Fruit fly (Drosophila melanogaster) whole organism, prepupa: ENCODE data around the gene CG33725.
A peak's percentile ranks its signal among the peaks of the same experiment; 100 is the strongest.

Source experiments
- CG10631 ChIP-seq: fragments of 200-800 bp; sonication (Bioruptor generic); optimal IDR thresholded peaks from 2 replicates; lab custom pipeline; 2016; ENCODE audit warnings: missing biosample characterization, missing genetic modification characterization
- CG11294 ChIP-seq: fragments of 200-800 bp; sonication (Bioruptor generic); IDR thresholded peaks from 2 replicates; pipeline ENCODE4 v1.3.6; 2022; ENCODE audit warnings: missing biosample characterization, missing genetic modification characterization
- CG11762 ChIP-seq: fragments of 200-800 bp; sonication (Bioruptor generic); optimal IDR thresholded peaks from 3 replicates; lab custom pipeline; 2016; ENCODE audit warnings: missing biosample characterization, missing genetic modification characterization; ENCODE audit not compliant: insufficient read depth
- CG11902 ChIP-seq: fragments of 200-800 bp; sonication (Bioruptor generic); optimal IDR thresholded peaks from 3 replicates; lab custom pipeline; 2016; ENCODE audit warnings: missing biosample characterization, missing genetic modification characterization
- CG15336 ChIP-seq: fragments of 200-800 bp; sonication (Bioruptor generic); IDR thresholded peaks from 2 replicates; pipeline ENCODE4 v1.3.6; 2022; ENCODE audit warnings: missing biosample characterization, missing genetic modification characterization
- CG1621 ChIP-seq: fragments of 200-800 bp; sonication (Bioruptor generic); optimal IDR thresholded peaks from 3 replicates; lab custom pipeline; 2018; ENCODE audit warnings: missing biosample characterization, mild to moderate bottlenecking, missing genetic modification characterization
- CG16779 ChIP-seq: fragments of 200-800 bp; sonication (Bioruptor generic); optimal IDR thresholded peaks from 3 replicates; lab custom pipeline; 2017; ENCODE audit warnings: missing biosample characterization, mild to moderate bottlenecking, missing genetic modification characterization
- CG3032 ChIP-seq: fragments of 200-800 bp; optimal IDR thresholded peaks from 2 replicates; lab custom pipeline; 2019; ENCODE audit warnings: missing biosample characterization, mild to moderate bottlenecking, missing genetic modification characterization, moderate library complexity
- CG32006 ChIP-seq: fragments of 200-800 bp; sonication (Bioruptor generic); optimal IDR thresholded peaks from 3 replicates; lab custom pipeline; 2017; ENCODE audit warnings: missing biosample characterization, mild to moderate bottlenecking, missing genetic modification characterization
- CG34406 ChIP-seq: fragments of 200-800 bp; sonication (Bioruptor generic); optimal IDR thresholded peaks from 3 replicates; lab custom pipeline; 2016; ENCODE audit warnings: missing biosample characterization, missing genetic modification characterization
- CG3919 ChIP-seq: fragments of 200-800 bp; sonication (Bioruptor generic); optimal IDR thresholded peaks from 3 replicates; lab custom pipeline; 2016; ENCODE audit warnings: missing biosample characterization, missing genetic modification characterization
- CG4318 ChIP-seq: fragments of 200-800 bp; sonication (Bioruptor generic); optimal IDR thresholded peaks from 3 replicates; lab custom pipeline; 2017; ENCODE audit warnings: missing biosample characterization, mild to moderate bottlenecking, missing genetic modification characterization
- CG6163 ChIP-seq: fragments of 200-800 bp; sonication (Bioruptor generic); IDR thresholded peaks from 3 replicates; pipeline ENCODE4 v1.3.6; 2022; ENCODE audit warnings: missing biosample characterization, missing genetic modification characterization
- CG6276 ChIP-seq: fragments of 200-800 bp; sonication (Bioruptor generic); optimal IDR thresholded peaks from 2 replicates; lab custom pipeline; 2017; ENCODE audit warnings: missing biosample characterization, mild to moderate bottlenecking, missing genetic modification characterization
- CG6808 ChIP-seq: fragments of 200-800 bp; sonication (Bioruptor generic); optimal IDR thresholded peaks from 3 replicates; lab custom pipeline; 2017; ENCODE audit warnings: missing biosample characterization, missing genetic modification characterization, mild to moderate bottlenecking, moderate library complexity, missing genetic modification reagents
- CG6854 ChIP-seq: fragments of 200-800 bp; sonication (Bioruptor generic); optimal IDR thresholded peaks from 2 replicates; lab custom pipeline; 2017; ENCODE audit warnings: missing biosample characterization, mild to moderate bottlenecking, missing genetic modification characterization
- CG7368 ChIP-seq: fragments of 200-800 bp; sonication (Bioruptor generic); optimal IDR thresholded peaks from 3 replicates; lab custom pipeline; 2016; ENCODE audit warnings: missing biosample characterization, missing genetic modification characterization
- CG8119 ChIP-seq: fragments of 200-800 bp; sonication (Bioruptor generic); IDR thresholded peaks from 3 replicates; pipeline ENCODE4 v1.3.6; 2022; ENCODE audit warnings: missing biosample characterization, missing genetic modification characterization
- CG8319 ChIP-seq: fragments of 200-800 bp; sonication (Bioruptor generic); optimal IDR thresholded peaks from 3 replicates; lab custom pipeline; 2016; ENCODE audit warnings: missing biosample characterization, missing genetic modification characterization
- CG8632 ChIP-seq: fragments of 200-800 bp; sonication (Bioruptor generic); optimal IDR thresholded peaks from 3 replicates; lab custom pipeline; 2016; ENCODE audit warnings: missing biosample characterization, missing genetic modification characterization
- Eip78C ChIP-seq: fragments of 200-800 bp; sonication (Bioruptor generic); peaks from one replicate; lab custom pipeline; 2016; ENCODE audit warnings: missing biosample characterization, missing genetic modification characterization
- Eip93F ChIP-seq: fragments of 200-800 bp; sonication (Bioruptor generic); optimal IDR thresholded peaks from 2 replicates; lab custom pipeline; 2016; ENCODE audit warnings: missing biosample characterization, mild to moderate bottlenecking, missing genetic modification characterization
- Ets21C ChIP-seq: fragments of 200-800 bp; sonication (Bioruptor generic); optimal IDR thresholded peaks from 3 replicates; lab custom pipeline; 2016; ENCODE audit warnings: missing biosample characterization, missing genetic modification characterization
- Ets96B ChIP-seq: fragments of 200-800 bp; optimal IDR thresholded peaks from 2 replicates; lab custom pipeline; 2019; ENCODE audit warnings: missing biosample characterization, mild to moderate bottlenecking, missing genetic modification characterization, moderate library complexity
- Gug ChIP-seq: fragments of 200-800 bp; sonication (Bioruptor generic); IDR thresholded peaks from 2 replicates; pipeline ENCODE4 v1.3.6; 2022; ENCODE audit warnings: missing biosample characterization, missing genetic modification characterization
- Hr38 ChIP-seq: sonication (Bioruptor generic); optimal IDR thresholded peaks from 2 replicates; lab custom pipeline; 2016; ENCODE audit warnings: missing biosample characterization, missing genetic modification characterization
- Hr39 ChIP-seq: fragments of 200-800 bp; sonication (Bioruptor generic); optimal IDR thresholded peaks from 2 replicates; lab custom pipeline; 2016; ENCODE audit warnings: missing biosample characterization, missing genetic modification characterization
- Hr4 ChIP-seq: fragments of 200-800 bp; sonication (Bioruptor generic); optimal IDR thresholded peaks from 3 replicates; lab custom pipeline; 2016; ENCODE audit warnings: missing biosample characterization, missing genetic modification characterization
- OdsH ChIP-seq: fragments of 200-800 bp; sonication (Bioruptor generic); optimal IDR thresholded peaks from 3 replicates; lab custom pipeline; 2016; ENCODE audit warnings: missing biosample characterization, missing genetic modification characterization
- Sox102F ChIP-seq: fragments of 200-800 bp; sonication (Bioruptor generic); optimal IDR thresholded peaks from 2 replicates; lab custom pipeline; 2016; ENCODE audit warnings: missing biosample characterization, mild to moderate bottlenecking, missing genetic modification characterization
- Sox15 ChIP-seq: fragments of 200-800 bp; sonication (Bioruptor generic); optimal IDR thresholded peaks from 3 replicates; lab custom pipeline; 2016; ENCODE audit warnings: missing biosample characterization, missing genetic modification characterization
- achi ChIP-seq: fragments of 200-800 bp; sonication (Bioruptor generic); optimal IDR thresholded peaks from 3 replicates; lab custom pipeline; 2016; ENCODE audit warnings: missing biosample characterization, missing genetic modification characterization
- acj6 ChIP-seq: fragments of 200-800 bp; sonication (Bioruptor generic); optimal IDR thresholded peaks from 3 replicates; lab custom pipeline; 2016; ENCODE audit warnings: missing biosample characterization, missing genetic modification characterization
- dac ChIP-seq: fragments of 200-800 bp; sonication (Bioruptor generic); optimal IDR thresholded peaks from 2 replicates; lab custom pipeline; 2017; ENCODE audit warnings: missing biosample characterization, mild to moderate bottlenecking, missing genetic modification characterization
- dsx ChIP-seq: fragments of 200-800 bp; optimal IDR thresholded peaks from 3 replicates; lab custom pipeline; 2019; ENCODE audit warnings: missing biosample characterization, mild to moderate bottlenecking, missing genetic modification characterization, moderate library complexity; ENCODE audit not compliant: poor library complexity, severe bottlenecking
- eg ChIP-seq: fragments of 200-800 bp; sonication (Bioruptor generic); IDR thresholded peaks from 3 replicates; pipeline ENCODE4 v1.3.6; 2022; ENCODE audit warnings: missing biosample characterization, missing genetic modification characterization
- esn ChIP-seq: fragments of 200-800 bp; sonication (Bioruptor generic); optimal IDR thresholded peaks from 2 replicates; lab custom pipeline; 2016; ENCODE audit warnings: missing biosample characterization, mild to moderate bottlenecking, missing genetic modification characterization, moderate library complexity
- fd59A ChIP-seq: fragments of 200-800 bp; sonication (Bioruptor generic); optimal IDR thresholded peaks from 2 replicates; lab custom pipeline; 2017; ENCODE audit warnings: missing biosample characterization, mild to moderate bottlenecking, missing genetic modification characterization, missing genetic modification reagents
- fkh ChIP-seq: fragments of 200-800 bp; sonication (Bioruptor generic); optimal IDR thresholded peaks from 3 replicates; lab custom pipeline; 2017; ENCODE audit warnings: missing biosample characterization, mild to moderate bottlenecking, missing genetic modification characterization, moderate library complexity
- pdm3 ChIP-seq: fragments of 200-800 bp; sonication (Bioruptor generic); optimal IDR thresholded peaks from 3 replicates; lab custom pipeline; 2016; ENCODE audit warnings: missing biosample characterization, missing genetic modification characterization
- spab ChIP-seq: fragments of 200-800 bp; sonication (Bioruptor generic); optimal IDR thresholded peaks from 2 replicates; lab custom pipeline; 2017; ENCODE audit warnings: missing biosample characterization, mild to moderate bottlenecking, missing genetic modification characterization, missing genetic modification reagents
- svp ChIP-seq: fragments of 200-800 bp; sonication (Bioruptor generic); peaks from one replicate; lab custom pipeline; 2016; ENCODE audit warnings: missing biosample characterization, missing genetic modification characterization
- vri ChIP-seq: fragments of 200-800 bp; sonication (Bioruptor generic); optimal IDR thresholded peaks from 3 replicates; lab custom pipeline; 2016; ENCODE audit warnings: missing biosample characterization, mild to moderate bottlenecking, missing genetic modification characterization

CG33725 gene

DNA sequence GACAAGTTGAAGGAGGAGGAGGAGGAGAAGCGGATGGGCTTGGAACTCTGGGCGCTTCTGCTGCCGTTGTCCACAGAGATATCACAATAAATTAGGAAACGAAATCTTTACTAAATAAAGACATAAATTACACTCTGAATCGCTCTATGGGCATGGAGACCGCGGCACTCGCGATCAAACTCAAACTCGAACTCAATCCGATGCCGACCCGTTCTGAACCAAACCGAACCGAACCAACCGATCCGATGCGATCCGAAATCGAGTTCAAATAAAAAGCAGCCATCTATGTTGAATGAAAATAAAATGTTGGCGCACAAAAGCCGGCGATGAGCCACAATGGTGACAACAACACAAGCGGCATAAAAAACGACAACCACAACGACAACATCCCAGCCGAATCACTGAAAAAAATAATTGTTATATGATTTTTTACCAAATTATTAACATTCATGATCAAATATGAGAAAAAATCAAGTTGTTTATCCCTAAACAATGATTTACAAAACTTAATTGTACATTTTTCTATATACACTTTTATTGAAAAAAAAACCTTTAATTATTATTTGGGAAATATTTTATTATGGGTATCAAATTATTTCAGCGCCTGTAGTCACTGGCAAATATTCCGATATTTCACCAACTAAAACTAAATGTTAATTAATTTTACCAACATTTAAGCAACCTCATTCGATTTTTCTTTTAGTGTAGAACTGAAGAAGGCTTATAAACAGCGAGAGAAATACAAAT is 25.3 kb upstream of the CG33725 start (continued):
- TF ChIP-seq acj6 (GFP tag; lab: Kevin White, UChicago) (peak; percentile 71), OdsH (GFP tag; lab: Kevin White, UChicago) (peak; percentile 63), CG10631 (GFP tag; lab: Kevin White, UChicago) (peak; percentile 61), Hr39 (GFP tag; lab: Kevin White, UChicago) (peak; percentile 31), CG32006 (GFP tag; lab: Kevin White, UChicago) (peak; percentile 71), CG4318 (GFP tag; lab: Kevin White, UChicago) (peak; percentile 34), CG11902 (GFP tag; lab: Kevin White, UChicago) (peak; percentile 26), CG6163 (GFP tag; lab: Robert Waterston, UW) (no peak), Sox102F (GFP tag; lab: Kevin White, UChicago) (peak; percentile 27), CG6854 (GFP tag; lab: Kevin White, UChicago) (no peak), fd59A (GFP tag; lab: Kevin White, UChicago) (peak; percentile 55), spab (peak; percentile 51), Hr38 (GFP tag; lab: Kevin White, UChicago) (no peak), Eip78C (GFP tag; lab: Kevin White, UChicago) (peak; percentile 91), CG8319 (peak; percentile 38), achi (GFP tag; lab: Kevin White, UChicago) (peak; percentile 69), CG11294 (GFP tag; lab: Robert Waterston, UW) (no peak), CG8632 (GFP tag; lab: Kevin White, UChicago) (peak; percentile 50), vri (GFP tag; lab: Kevin White, UChicago) (peak; percentile 10), dsx (peak; percentile 66), Hr4 (GFP tag; lab: Kevin White, UChicago) (peak; percentile 49)

DNA sequence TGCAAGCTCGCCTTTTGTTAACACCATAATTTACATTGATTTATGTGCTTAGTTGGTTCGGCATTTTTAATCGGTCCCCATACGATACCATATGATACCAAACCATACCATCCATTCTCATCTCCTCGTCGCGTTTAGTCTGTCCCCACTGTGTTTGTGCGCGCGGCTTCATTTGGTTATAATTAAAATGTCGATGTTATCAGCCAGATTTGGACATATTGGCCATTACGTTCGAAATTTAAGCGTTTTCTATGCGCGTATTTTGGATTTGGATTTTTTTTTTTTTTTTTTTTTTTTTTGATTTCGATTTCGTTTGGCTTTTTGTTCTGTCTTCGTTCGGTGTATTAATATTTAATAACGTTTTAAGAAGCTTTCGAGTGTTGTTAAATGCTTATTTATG is 20.5 kb upstream of the CG33725 start:
- TF ChIP-seq CG7368 (GFP tag; lab: Kevin White, UChicago) (no peak), CG6163 (GFP tag; lab: Robert Waterston, UW) (no peak), CG3919 (GFP tag; lab: Kevin White, UChicago) (no peak), svp (GFP tag; lab: Kevin White, UChicago) (no peak), CG16779 (tag; lab: Kevin White, UChicago) (no peak), CG11294 (GFP tag; lab: Robert Waterston, UW) (no peak), CG3032 (tag; lab: Kevin White, UChicago) (no peak), Ets96B (tag; lab: Kevin White, UChicago) (no peak), CG6854 (GFP tag; lab: Kevin White, UChicago) (no peak), CG10631 (GFP tag; lab: Kevin White, UChicago) (no peak), vri (GFP tag; lab: Kevin White, UChicago) (no peak), CG6276 (GFP tag; lab: Kevin White, UChicago) (no peak), Ets21C (no peak), Gug (GFP tag; lab: Robert Waterston, UW) (no peak), pdm3 (GFP tag; lab: Kevin White, UChicago) (no peak)

DNA sequence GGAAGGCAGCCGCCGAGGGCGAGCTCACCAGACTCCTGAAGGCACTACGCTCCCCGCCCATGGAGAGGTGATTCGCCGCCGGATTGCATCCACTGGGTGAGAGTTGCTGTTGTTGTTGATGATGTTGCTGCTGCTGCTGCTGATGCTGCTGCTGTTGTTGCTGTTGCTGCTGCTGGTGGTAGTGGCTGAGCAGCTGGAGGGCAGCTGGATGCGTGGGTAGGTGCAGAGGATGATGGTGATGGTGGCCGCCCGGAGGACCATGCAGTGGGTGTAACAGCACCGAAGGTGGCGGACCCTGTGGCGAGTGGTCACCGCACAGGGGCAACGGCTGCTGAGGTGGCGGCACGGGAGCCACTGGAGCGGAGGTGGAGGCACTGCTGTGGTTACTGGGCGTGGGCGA is 18.8 kb upstream of the CG33725 start:
- TF ChIP-seq CG8632 (GFP tag; lab: Kevin White, UChicago) = no peak
- no peak for TF ChIP-seq Sox15 (GFP tag; lab: Kevin White, UChicago)
- no peak for TF ChIP-seq CG6808 (GFP tag; lab: Kevin White, UChicago)
- no peak for TF ChIP-seq esn (GFP tag; lab: Kevin White, UChicago)
- TF ChIP-seq CG11762 (GFP tag; lab: Kevin White, UChicago) = no peak
- TF ChIP-seq CG16779 (tag; lab: Kevin White, UChicago) = no peak
- TF ChIP-seq Sox102F (GFP tag; lab: Kevin White, UChicago) = no peak
- no peak for TF ChIP-seq CG34406
- no peak for TF ChIP-seq eg (GFP tag; lab: Robert Waterston, UW)
- TF ChIP-seq CG6276 (GFP tag; lab: Kevin White, UChicago) = no peak
- no peak for TF ChIP-seq vri (GFP tag; lab: Kevin White, UChicago)
- no peak for TF ChIP-seq CG8119 (GFP tag; lab: Robert Waterston, UW)
- TF ChIP-seq Ets21C = no peak
- no peak for TF ChIP-seq CG15336 (GFP tag; lab: Robert Waterston, UW)
- TF ChIP-seq CG1621 (tag; lab: Kevin White, UChicago) = no peak
- no peak for TF ChIP-seq fkh (GFP tag; lab: Kevin White, UChicago)
- no peak for TF ChIP-seq OdsH (GFP tag; lab: Kevin White, UChicago)
- no peak for TF ChIP-seq dac
- no peak for TF ChIP-seq Eip93F (GFP tag; lab: Kevin White, UChicago)
- TF ChIP-seq, all 60 proteins: peak for 0
